Fruit fly (Drosophila melanogaster): ENCODE results near the gene CG7720.

The CG7720 gene

dm6 chr3R:18745961-18746468, 49.0 kb downstream of the CG7720 start, which contains the start of the genes PGS1 and gwl (continued):
- TF ChIP-seq Myb (GFP tag; optimal IDR thresholded peaks at IDR 0.05) (peak; percentile 40), CG10462 (GFP tag; optimal IDR thresholded peaks at IDR 0.05) (peak; percentile 56), grau (tag; optimal IDR thresholded peaks at IDR 0.05) (peak; percentile 68), CG6689 (GFP tag; IDR thresholded peaks at IDR 0.05) (peak; percentile 88), odd (GFP tag; optimal IDR thresholded peaks at IDR 0.05) (no peak), bab2 (GFP tag; optimal IDR thresholded peaks at IDR 0.05) (peak; percentile 63), CG31224 (GFP tag; IDR thresholded peaks at IDR 0.05) (peak; percentile 68), Scr (GFP tag; IDR thresholded peaks at IDR 0.05; ENCODE audit: partially characterized antibody) (peak; percentile 71), unpg (GFP tag; optimal IDR thresholded peaks at IDR 0.05) (no peak), Sox100B (GFP tag; optimal IDR thresholded peaks at IDR 0.05) (peak; percentile 78), CG4328 (GFP tag; optimal IDR thresholded peaks at IDR 0.05) (peak; percentile 52), Hr51 (GFP tag; optimal IDR thresholded peaks at IDR 0.05) (peak in 1 of 2 experiments; percentile 6), Hr39 (optimal IDR thresholded peaks at IDR 0.05) (no peak), Dll (GFP tag; IDR thresholded peaks at IDR 0.05; ENCODE audit: partially characterized antibody) (peak; percentile 81), sd (tag; optimal IDR thresholded peaks at IDR 0.05) (no peak), ftz-f1 (GFP tag; optimal IDR thresholded peaks at IDR 0.05) (no peak), ATbp (GFP tag; optimal IDR thresholded peaks at IDR 0.05) (no peak), fu2 (GFP tag; optimal IDR thresholded peaks at IDR 0.05) (peak; percentile 12), HLH4C (GFP tag; IDR thresholded peaks at IDR 0.05; ENCODE audit: partially characterized antibody) (peak; percentile 37; the same call in 1 of the 3 replicates), H2.0 (GFP tag; IDR thresholded peaks at IDR 0.05) (peak; percentile 75), crp (GFP tag; optimal IDR thresholded peaks at IDR 0.05) (peak in 1 of 2 experiments; percentile 50), CG30020 (tag; optimal IDR thresholded peaks at IDR 0.05) (peak; percentile 67), Bteb2 (GFP tag; optimal IDR thresholded peaks at IDR 0.05) (peak; percentile 64), CTCF (GFP tag; optimal IDR thresholded peaks at IDR 0.05) (no peak), Atf-2 (GFP tag; optimal IDR thresholded peaks at IDR 0.05) (peak; percentile 3), cato (GFP tag; optimal IDR thresholded peaks at IDR 0.05; ENCODE audit: borderline replicate concordance) (peak; percentile 33), CG33557 (GFP tag; optimal IDR thresholded peaks at IDR 0.05) (peak; percentile 76), hth (optimal IDR thresholded peaks at IDR 0.05) (no peak), sob (GFP tag; IDR thresholded peaks at IDR 0.05) (peak; percentile 84), Nf-YC (tag; optimal IDR thresholded peaks at IDR 0.05) (no peak), CG15479 (GFP tag; optimal IDR thresholded peaks at IDR 0.05) (peak; percentile 5), MESR4 (GFP tag; optimal IDR thresholded peaks at IDR 0.05) (no peak), Sry-β (GFP tag; optimal IDR thresholded peaks at IDR 0.05) (no peak), Dad (GFP tag; optimal IDR thresholded peaks at IDR 0.05) (peak; percentile 5), CG34422 (GFP tag; IDR thresholded peaks at IDR 0.05) (peak; percentile 78), NC2α (GFP tag; optimal IDR thresholded peaks at IDR 0.05) (no peak), ab (GFP tag; optimal IDR thresholded peaks at IDR 0.05) (no peak), Tbp (GFP tag; optimal IDR thresholded peaks at IDR 0.05) (no peak), CG43689 (GFP tag; IDR thresholded peaks at IDR 0.05) (no peak), Lim3 (GFP tag; IDR thresholded peaks at IDR 0.05) (no peak), tna (GFP tag; IDR thresholded peaks at IDR 0.05; ENCODE audit: partially characterized antibody) (no peak), nau (GFP tag; optimal IDR thresholded peaks at IDR 0.05) (no peak), Gug (GFP tag; IDR thresholded peaks at IDR 0.05) (peak; percentile 49; the same call in 2 of the 4 replicates), CG7271 (tag; optimal IDR thresholded peaks at IDR 0.05) (no peak), sr (GFP tag; IDR thresholded peaks at IDR 0.05) (no peak), prd (optimal IDR thresholded peaks at IDR 0.05) (no peak), prd (GFP tag; IDR thresholded peaks at IDR 0.05) (peak; percentile 87), sisA (GFP tag; IDR thresholded peaks at IDR 0.05) (peak; percentile 74), BtbVII (GFP tag; optimal IDR thresholded peaks at IDR 0.05) (no peak), caup (GFP tag; optimal IDR thresholded peaks at IDR 0.05; ENCODE audit: severe bottlenecking) (no peak), aop (GFP tag; IDR thresholded peaks at IDR 0.05) (no peak), CG2889 (GFP tag; IDR thresholded peaks at IDR 0.05) (peak; percentile 58; the same call in 1 of the 3 replicates)

Data from whole organism, embryonic.